Worm (Caenorhabditis elegans) whole organism, L3 larva: ENCODE measurements around the gene Y53C12A.6.

ENCODE experiments used
- R02D3.7 ChIP-seq: fragments of 150-350 bp; optimal IDR thresholded peaks from 2 replicates; lab custom pipeline; 2014; ENCODE audit warnings: missing biosample characterization, missing genetic modification characterization
- ZK546.5 ChIP-seq: sonication (generic microtip); optimal IDR thresholded peaks from 2 replicates; lab custom pipeline; 2017; ENCODE audit warnings: missing biosample characterization, missing genetic modification characterization
- aly-2 ChIP-seq: fragments of 150-350 bp; optimal IDR thresholded peaks from 2 replicates; lab custom pipeline; 2014; ENCODE audit warnings: missing biosample characterization, missing genetic modification characterization
- ama-1 ChIP-seq: fragments of 150-350 bp; optimal IDR thresholded peaks from 2 replicates; lab custom pipeline; 2018
- ceh-16 ChIP-seq: sonication (generic microtip); optimal IDR thresholded peaks from 2 replicates; lab custom pipeline; 2017; ENCODE audit warnings: missing biosample characterization, missing genetic modification characterization
- ceh-28 ChIP-seq: fragments of 150-350 bp; optimal IDR thresholded peaks from 2 replicates; lab custom pipeline; 2014; ENCODE audit warnings: missing biosample characterization, missing genetic modification reagents, missing genetic modification characterization
- ceh-82 ChIP-seq: fragments of 150-350 bp; optimal IDR thresholded peaks from 2 replicates; lab custom pipeline; 2014; ENCODE audit warnings: missing biosample characterization, missing genetic modification characterization
- ceh-9 ChIP-seq: sonication (generic microtip); optimal IDR thresholded peaks from 2 replicates; lab custom pipeline; 2018; ENCODE audit warnings: missing biosample characterization, missing genetic modification characterization
- daf-12 ChIP-seq: fragments of 150-350 bp; optimal IDR thresholded peaks from 2 replicates; lab custom pipeline; 2014; ENCODE audit warnings: missing biosample characterization, missing genetic modification reagents, missing genetic modification characterization
- egl-5 ChIP-seq: fragments of 150-350 bp; optimal IDR thresholded peaks from 2 replicates; lab custom pipeline; 2017; ENCODE audit warnings: missing biosample characterization, missing genetic modification reagents, missing genetic modification characterization, inconsistent platforms
- elt-1 ChIP-seq: fragments of 150-350 bp; optimal IDR thresholded peaks from 2 replicates; lab custom pipeline; 2014; ENCODE audit warnings: missing biosample characterization, missing genetic modification characterization
- elt-2 ChIP-seq: sonication (generic microtip); optimal IDR thresholded peaks from 2 replicates; lab custom pipeline; 2016; ENCODE audit warnings: missing genetic modification reagents, mild to moderate bottlenecking, missing genetic modification characterization, missing compliant biosample characterization
- elt-3 ChIP-seq, 3 experiments: fragments of 150-350 bp in 1 of 3; sonication (generic microtip) in 2 of 3; optimal IDR thresholded peaks; 2 replicates in 2 of 3; 4 replicates in 1 of 3; lab custom pipeline; 2014 to 2017; ENCODE audit warnings: missing biosample characterization in 3 of 3, missing genetic modification characterization in 3 of 3
- eor-1 ChIP-seq, 2 experiments: fragments of 150-350 bp; optimal IDR thresholded peaks; 2 replicates each; lab custom pipeline; 2014 to 2018; ENCODE audit warnings: missing biosample characterization in 2 of 2, missing genetic modification characterization in 2 of 2
- fkh-10 ChIP-seq: sonication (generic microtip); optimal IDR thresholded peaks from 2 replicates; lab custom pipeline; 2017; ENCODE audit warnings: missing biosample characterization, missing genetic modification reagents, missing genetic modification characterization
- fkh-2 ChIP-seq: fragments of 150-350 bp; optimal IDR thresholded peaks from 2 replicates; lab custom pipeline; 2014; ENCODE audit warnings: missing biosample characterization, missing genetic modification reagents, missing genetic modification characterization
- lsy-12 ChIP-seq: sonication (generic microtip); optimal IDR thresholded peaks from 2 replicates; lab custom pipeline; 2016; ENCODE audit warnings: mild to moderate bottlenecking, missing genetic modification characterization, missing compliant biosample characterization
- mml-1 ChIP-seq: fragments of 150-350 bp; sonication (generic microtip); optimal IDR thresholded peaks from 3 replicates; lab custom pipeline; 2014; ENCODE audit warnings: missing biosample characterization, missing genetic modification characterization
- nfya-1 ChIP-seq: sonication (generic microtip); optimal IDR thresholded peaks from 2 replicates; lab custom pipeline; 2017; ENCODE audit warnings: missing genetic modification characterization, mild to moderate bottlenecking, missing compliant biosample characterization, antibody characterized with exemption, moderate library complexity; ENCODE audit not compliant: insufficient read depth
- nhr-12 ChIP-seq: fragments of 150-350 bp; optimal IDR thresholded peaks from 2 replicates; lab custom pipeline; 2014; ENCODE audit warnings: missing biosample characterization, missing genetic modification characterization
- nhr-23 ChIP-seq: fragments of 150-350 bp; optimal IDR thresholded peaks from 2 replicates; lab custom pipeline; 2014; ENCODE audit warnings: missing biosample characterization, missing genetic modification reagents, missing genetic modification characterization
- nhr-25 ChIP-seq: sonication (generic microtip); optimal IDR thresholded peaks from 2 replicates; lab custom pipeline; 2017; ENCODE audit warnings: missing biosample characterization, missing genetic modification characterization
- nhr-28 ChIP-seq: fragments of 150-350 bp; optimal IDR thresholded peaks from 2 replicates; lab custom pipeline; 2014; ENCODE audit warnings: missing biosample characterization, missing genetic modification characterization
- nhr-43 ChIP-seq: sonication (generic microtip); optimal IDR thresholded peaks from 2 replicates; lab custom pipeline; 2016; ENCODE audit warnings: mild to moderate bottlenecking, missing genetic modification characterization, missing compliant biosample characterization; ENCODE audit not compliant: poor library complexity, severe bottlenecking
- nhr-67 ChIP-seq: fragments of 150-350 bp; optimal IDR thresholded peaks from 2 replicates; lab custom pipeline; 2014; ENCODE audit warnings: missing biosample characterization, missing genetic modification characterization
- nhr-76 ChIP-seq: fragments of 150-350 bp; sonication (generic microtip); optimal IDR thresholded peaks from 5 replicates; lab custom pipeline; 2014; ENCODE audit warnings: missing biosample characterization, missing genetic modification characterization
- nhr-77 ChIP-seq: fragments of 150-350 bp; optimal IDR thresholded peaks from 2 replicates; lab custom pipeline; 2014; ENCODE audit warnings: missing biosample characterization, missing genetic modification characterization
- sea-2 ChIP-seq: fragments of 150-350 bp; sonication (generic microtip); optimal IDR thresholded peaks from 4 replicates; lab custom pipeline; 2014; ENCODE audit warnings: missing biosample characterization, missing genetic modification reagents, missing genetic modification characterization
- skn-1 ChIP-seq: fragments of 150-350 bp; optimal IDR thresholded peaks from 2 replicates; lab custom pipeline; 2014; ENCODE audit warnings: missing biosample characterization, missing genetic modification characterization
- snpc-4 ChIP-seq: fragments of 150-350 bp; optimal IDR thresholded peaks from 2 replicates; lab custom pipeline; 2014; ENCODE audit warnings: missing biosample characterization, missing genetic modification characterization
- tbx-2 ChIP-seq: sonication (generic microtip); optimal IDR thresholded peaks from 2 replicates; lab custom pipeline; 2016; ENCODE audit warnings: mild to moderate bottlenecking, missing genetic modification characterization, missing compliant biosample characterization
- unc-62 ChIP-seq: fragments of 150-350 bp; sonication (generic microtip); optimal IDR thresholded peaks from 4 replicates; lab custom pipeline; 2014; ENCODE audit warnings: missing biosample characterization, missing genetic modification reagents, missing genetic modification characterization
- ztf-11 ChIP-seq: fragments of 150-350 bp; optimal IDR thresholded peaks from 2 replicates; lab custom pipeline; 2014; ENCODE audit warnings: missing biosample characterization, missing genetic modification characterization
- ztf-4 ChIP-seq: fragments of 150-350 bp; optimal IDR thresholded peaks from 2 replicates; lab custom pipeline; 2014; ENCODE audit warnings: missing biosample characterization, missing genetic modification characterization

Gene Y53C12A.6

ce11 chrII:9686663-9687193 lies 31.1 kb downstream of the Y53C12A.6 start, which contains the start of gene ZK1320.9 (continued):
- TF ChIP-seq nhr-43 (tag; lab: Kevin White, UChicago) (no peak), fkh-10 (GFP tag; lab: Kevin White, UChicago) (no peak), nhr-23 (tag; lab: Kevin White, UChicago) (no peak), tbx-2 (tag; lab: Kevin White, UChicago) (no peak), daf-12 (tag; lab: Kevin White, UChicago) (no peak), ceh-9 (no peak)
- TF ChIP-seq, all 47 proteins: peak for 5

ce11 chrII:9684175-9684574 lies 33.6 kb downstream of the Y53C12A.6 start:
- TF ChIP-seq ztf-11 (tag; lab: Kevin White, UChicago), result no peak
- TF ChIP-seq ama-1 (lab: Kevin White, UChicago), result peak; percentile 50

- TF ChIP-seq fkh-10 (GFP tag; lab: Kevin White, UChicago) (peak; percentile 68), ztf-4 (tag; lab: Kevin White, UChicago) (no peak)
These were observed 35.8 kb downstream of the Y53C12A.6 start for ce11 chrII:9682044-9682443.

ce11 chrII:9680493-9680892 lies 37.3 kb downstream of the Y53C12A.6 start, which contains the start of gene ZK1320.13:
Gene ZK1320.13 (plus strand): TSS chrII:9680793.
- TF ChIP-seq ZK546.5 (tag; lab: Kevin White, UChicago) (no peak), daf-12 (tag; lab: Kevin White, UChicago) (no peak), ceh-82 (no peak), nhr-12 (no peak), skn-1 (no peak), ceh-28 (tag; lab: Kevin White, UChicago) (no peak), nhr-67 (no peak), egl-5 (tag; lab: Kevin White, UChicago) (no peak), nhr-23 (tag; lab: Kevin White, UChicago) (no peak), elt-3 (tag; optimal IDR thresholded peaks at IDR 0.05; lab: Kevin White, UChicago) (no peak), unc-62 (GFP tag; lab: Kevin White, UChicago) (no peak), fkh-2 (tag; lab: Kevin White, UChicago) (no peak), nhr-76 (tag; lab: Kevin White, UChicago) (no peak), mml-1 (tag; lab: Kevin White, UChicago) (no peak), lsy-12 (tag; lab: Kevin White, UChicago) (no peak), ztf-11 (tag; lab: Kevin White, UChicago) (no peak), snpc-4 (tag; lab: Kevin White, UChicago) (no peak), elt-2 (tag; lab: Kevin White, UChicago) (no peak), nfya-1 (no peak), R02D3.7 (tag; lab: Kevin White, UChicago) (no peak)

ce11 chrII:9679842-9680241 lies 38.0 kb downstream of the Y53C12A.6 start:
- no peak for TF ChIP-seq elt-1 (tag; lab: Kevin White, UChicago)
- no peak for TF ChIP-seq nhr-67
- no peak for TF ChIP-seq mml-1 (tag; lab: Kevin White, UChicago)
- TF ChIP-seq nhr-28 (tag; lab: Kevin White, UChicago), result no peak
- TF ChIP-seq nhr-23 (tag; lab: Kevin White, UChicago), result no peak
- TF ChIP-seq R02D3.7 (tag; lab: Kevin White, UChicago), result no peak
- TF ChIP-seq sea-2, result no peak
- TF ChIP-seq nhr-43 (tag; lab: Kevin White, UChicago), result no peak
- TF ChIP-seq nhr-77 (tag; lab: Kevin White, UChicago), result no peak
- TF ChIP-seq aly-2 (tag; lab: Kevin White, UChicago), result no peak
- no peak for TF ChIP-seq ama-1 (lab: Kevin White, UChicago)
- no peak for TF ChIP-seq eor-1 (tag; optimal IDR thresholded peaks at IDR 0.05; lab: Kevin White, UChicago)
- no peak for TF ChIP-seq nhr-12
- TF ChIP-seq nhr-25 (tag; lab: Kevin White, UChicago), result no peak
- no peak for TF ChIP-seq ceh-16
